Worm (Caenorhabditis elegans): ENCODE data around the gene srr-9.

Gene srr-9

DNA sequence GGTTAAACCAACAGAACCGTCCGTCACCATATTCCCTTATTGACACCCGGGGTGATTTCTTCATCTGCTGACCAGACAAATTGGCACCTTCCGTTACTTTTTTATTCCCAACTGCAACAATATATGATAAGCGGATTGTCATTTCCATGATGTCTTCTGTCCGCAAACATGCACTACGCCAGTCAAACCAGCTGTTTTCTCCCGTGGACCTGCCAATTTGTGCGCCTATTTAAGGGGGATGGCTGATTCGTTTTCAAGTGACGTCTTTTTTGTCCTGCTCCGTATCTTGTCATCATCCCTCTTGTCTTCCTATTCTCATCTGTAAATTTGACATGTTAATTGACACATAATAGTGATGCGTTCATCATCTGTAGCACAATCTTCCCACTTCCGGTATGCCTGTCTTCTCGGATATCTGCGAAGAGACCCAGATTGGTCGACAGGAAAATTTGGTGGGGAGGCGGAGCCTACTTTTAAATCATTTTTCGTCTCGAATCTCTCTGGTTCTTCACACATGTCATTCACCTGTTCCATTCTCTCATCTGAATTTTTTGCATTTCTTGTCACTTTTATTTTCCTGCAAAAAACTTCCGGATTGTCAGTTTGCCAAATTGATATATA, 10.3 kb downstream of the srr-9 start:
- TF ChIP-seq W03F9.2 (tag; optimal IDR thresholded peaks at IDR 0.05): no peak
- no peak for TF ChIP-seq him-1 (tag; optimal IDR thresholded peaks at IDR 0.05)
- TF ChIP-seq dao-5 (tag; optimal IDR thresholded peaks at IDR 0.05): no peak

DNA sequence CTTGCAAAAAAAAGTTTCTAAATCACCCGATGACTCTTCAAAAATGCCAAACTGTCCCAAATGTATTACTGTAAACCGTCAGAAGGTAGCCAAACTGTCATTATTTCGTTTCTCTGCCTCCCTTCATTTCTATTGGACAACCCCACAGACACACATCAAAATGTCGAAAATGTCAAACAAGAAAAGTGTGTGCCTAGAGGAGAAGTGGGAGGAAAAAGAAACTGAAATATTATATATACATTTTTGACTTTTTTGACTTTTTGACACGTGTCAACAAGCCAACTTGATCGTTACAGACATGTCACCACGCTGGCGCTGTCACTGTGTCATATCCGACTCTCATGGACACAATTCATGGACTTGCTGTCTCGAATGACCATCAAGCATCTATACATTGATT, 11.9 kb downstream of the srr-9 start:
- TF ChIP-seq W03F9.2 (tag; optimal IDR thresholded peaks at IDR 0.05) (no peak), him-1 (tag; optimal IDR thresholded peaks at IDR 0.05) (no peak), dao-5 (tag; optimal IDR thresholded peaks at IDR 0.05) (no peak)

DNA sequence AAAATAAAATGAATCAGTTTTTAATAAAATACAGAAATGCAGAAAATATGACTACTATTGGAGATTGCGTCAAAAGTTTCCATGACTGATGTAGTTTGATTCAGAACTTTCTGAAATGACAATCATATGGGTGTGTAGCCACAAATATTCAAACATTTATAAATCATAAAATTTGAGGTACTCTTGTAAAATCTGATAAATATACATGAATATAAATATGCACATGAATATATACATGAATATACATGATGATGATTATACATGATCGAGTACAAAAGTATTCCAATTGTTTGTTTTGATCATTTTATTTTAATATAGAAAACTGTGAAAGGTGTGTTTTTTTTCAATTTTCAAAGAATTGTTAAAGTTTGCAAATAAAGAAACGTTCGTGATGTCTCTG, 16.7 kb downstream of the srr-9 start, which contains the start of gene T05B11.4:
Gene T05B11.4 (minus strand): TSS at position 101 of the 400 bp plus-strand sequence.
- no peak for TF ChIP-seq him-1 (tag; optimal IDR thresholded peaks at IDR 0.05)
- no peak for TF ChIP-seq dao-5 (tag; optimal IDR thresholded peaks at IDR 0.05)
- TF ChIP-seq W03F9.2 (tag; optimal IDR thresholded peaks at IDR 0.05): no peak

DNA sequence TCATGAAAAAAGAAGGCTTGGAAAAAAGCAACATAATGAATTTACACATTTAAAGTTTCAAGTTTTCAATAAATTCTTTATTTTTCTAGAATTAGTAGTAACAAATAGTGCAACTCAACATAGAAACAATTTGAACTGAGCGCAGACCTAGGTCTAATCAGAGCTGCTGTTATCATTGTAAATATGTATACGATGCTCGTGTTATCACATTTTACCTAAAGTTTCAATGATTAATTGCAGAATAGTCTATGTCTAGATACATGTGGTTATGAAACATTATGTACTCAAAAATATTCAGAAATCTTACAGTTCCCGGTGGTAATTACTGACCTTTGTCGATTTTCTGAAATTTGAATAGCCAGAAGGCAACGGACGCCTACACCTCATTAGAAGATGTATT, 18.2 kb downstream of the srr-9 start:
- TF ChIP-seq dao-5 (tag; optimal IDR thresholded peaks at IDR 0.05) (no peak), W03F9.2 (tag; optimal IDR thresholded peaks at IDR 0.05) (no peak), him-1 (tag; optimal IDR thresholded peaks at IDR 0.05) (no peak)

DNA sequence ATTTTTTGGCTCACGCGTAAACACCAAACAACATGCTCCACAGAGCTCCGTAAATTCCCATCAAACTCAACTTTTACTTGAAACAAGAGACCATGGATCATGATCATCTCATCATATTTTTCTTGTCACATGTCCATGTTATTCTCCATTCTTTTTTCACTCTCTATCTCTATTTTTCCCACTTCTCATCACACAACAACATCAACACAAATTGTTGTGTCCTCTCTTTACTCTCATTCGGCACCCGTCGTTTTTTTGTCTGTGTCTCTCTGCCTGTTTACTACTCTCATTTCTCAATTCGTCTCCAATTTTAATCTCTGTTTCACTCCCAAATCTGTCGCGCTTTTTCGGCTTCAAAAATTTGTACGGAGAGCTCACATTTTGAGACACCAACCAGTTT, 21.5 kb downstream of the srr-9 start:
- TF ChIP-seq W03F9.2 (tag; optimal IDR thresholded peaks at IDR 0.05): no peak
- TF ChIP-seq him-1 (tag; optimal IDR thresholded peaks at IDR 0.05): no peak
- TF ChIP-seq dao-5 (tag; optimal IDR thresholded peaks at IDR 0.05): no peak

DNA sequence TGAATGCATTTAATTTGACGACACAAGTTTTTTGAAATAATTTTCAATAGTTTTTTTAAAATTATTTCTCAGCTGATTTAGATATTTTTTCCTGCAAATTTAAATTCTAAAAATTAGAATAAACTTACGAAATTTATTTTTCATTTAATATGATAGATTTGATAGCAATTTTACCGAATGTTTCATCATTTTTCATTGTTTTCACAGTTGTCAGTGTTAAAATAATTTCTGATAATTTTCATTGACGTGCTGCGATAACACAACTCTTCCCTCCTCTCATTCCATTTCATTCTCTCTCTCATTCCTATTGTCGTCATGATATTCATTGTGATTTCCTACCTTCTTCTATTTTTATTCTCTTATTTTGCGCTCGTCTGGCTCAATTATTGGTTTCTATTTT, 22.4 kb downstream of the srr-9 start, which contains the start of gene hint-3:
Gene hint-3 (plus strand): TSS at position 301 of the 400 bp plus-strand sequence.
- no peak for TF ChIP-seq him-1 (tag; optimal IDR thresholded peaks at IDR 0.05)
- TF ChIP-seq W03F9.2 (tag; optimal IDR thresholded peaks at IDR 0.05): no peak
- no peak for TF ChIP-seq dao-5 (tag; optimal IDR thresholded peaks at IDR 0.05)

DNA sequence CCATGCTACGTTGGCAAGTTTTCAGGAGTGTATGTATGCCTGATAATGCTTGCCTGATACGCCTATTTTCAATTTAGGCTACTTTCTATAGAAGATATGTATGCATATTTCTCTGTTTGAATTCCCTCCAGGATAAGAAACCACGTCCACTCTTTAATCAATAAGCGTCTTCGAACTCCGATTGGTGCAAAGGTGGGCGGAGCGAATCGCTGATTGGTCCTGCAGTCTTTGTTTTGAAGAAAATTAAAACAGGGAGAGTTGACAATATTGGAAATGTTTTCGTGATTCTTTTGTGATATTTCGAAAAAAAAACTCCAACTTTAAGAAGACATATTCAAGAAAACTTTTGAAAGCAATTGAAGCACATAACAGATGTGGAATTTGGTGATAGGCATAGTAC, 24.1 kb downstream of the srr-9 start:
- TF ChIP-seq dao-5 (tag; optimal IDR thresholded peaks at IDR 0.05) (no peak), W03F9.2 (tag; optimal IDR thresholded peaks at IDR 0.05) (no peak), him-1 (tag; optimal IDR thresholded peaks at IDR 0.05) (no peak)

DNA sequence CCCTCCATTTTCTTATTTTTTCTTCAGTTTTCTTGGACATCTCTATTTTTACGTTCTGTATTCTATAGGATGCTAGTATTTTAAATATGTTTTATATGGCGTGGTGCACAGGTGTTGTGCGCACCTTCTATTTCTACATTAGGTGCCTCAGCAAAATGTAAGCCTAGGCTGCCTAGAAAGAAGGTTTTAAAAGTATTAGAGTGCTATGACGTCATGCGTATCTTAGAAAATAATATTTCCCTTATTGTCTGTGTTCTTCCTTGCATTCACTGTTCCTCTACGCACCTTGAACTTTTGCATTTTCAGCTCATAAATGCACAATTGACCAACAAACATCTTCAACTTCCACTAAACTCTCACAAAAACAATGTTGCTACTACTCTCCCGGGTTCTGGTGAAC, 33.2 kb downstream of the srr-9 start, which contains the start of gene frpr-3:
Gene frpr-3 (plus strand): TSS at position 301 of the 400 bp plus-strand sequence.
- TF ChIP-seq W03F9.2 (tag; optimal IDR thresholded peaks at IDR 0.05): no peak
- TF ChIP-seq dao-5 (tag; optimal IDR thresholded peaks at IDR 0.05): no peak
- TF ChIP-seq him-1 (tag; optimal IDR thresholded peaks at IDR 0.05): no peak

DNA sequence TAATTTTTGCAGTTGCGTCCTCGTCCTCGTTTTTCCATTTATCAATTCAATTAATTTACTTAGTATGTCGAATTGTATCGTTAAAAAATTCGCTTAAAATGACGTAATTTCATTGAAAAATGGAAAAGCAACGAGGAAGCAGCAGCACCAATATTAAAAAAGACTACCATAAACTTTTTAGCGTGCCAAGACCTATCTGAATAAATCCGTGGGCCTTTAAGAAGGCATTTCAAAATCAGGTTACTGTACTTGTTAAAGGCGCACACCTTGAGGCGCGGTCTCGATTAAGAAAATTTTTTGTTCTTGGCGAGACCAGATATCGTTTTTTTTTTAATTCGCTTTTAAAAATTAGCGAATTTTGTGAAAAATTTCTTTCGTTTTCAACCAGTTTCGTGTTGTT, 35.8 kb downstream of the srr-9 start:
- TF ChIP-seq dao-5 (tag; optimal IDR thresholded peaks at IDR 0.05): no peak
- TF ChIP-seq W03F9.2 (tag; optimal IDR thresholded peaks at IDR 0.05): no peak
- no peak for TF ChIP-seq him-1 (tag; optimal IDR thresholded peaks at IDR 0.05)

DNA sequence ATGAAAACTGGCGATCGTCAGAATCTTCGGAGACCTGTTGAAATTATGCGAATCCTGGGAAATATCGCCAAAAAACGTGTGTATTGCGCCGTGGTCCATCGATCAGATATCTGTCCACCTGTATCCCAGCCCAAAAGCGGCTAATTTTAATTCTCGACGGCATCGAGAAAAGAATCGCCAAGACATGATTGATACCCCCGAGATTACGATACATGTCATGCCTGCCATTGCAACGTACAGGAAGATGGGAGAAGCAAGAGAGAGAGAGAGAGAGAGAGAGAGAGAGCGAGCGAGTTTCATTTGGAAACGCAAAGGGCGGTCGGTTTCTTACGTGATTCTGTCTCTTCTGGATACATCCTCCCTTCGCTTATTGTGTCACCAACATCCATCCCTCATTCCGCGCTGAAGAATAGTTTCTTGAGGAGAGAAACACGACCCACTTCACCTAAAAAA, 36.4 kb downstream of the srr-9 start, which contains the start of gene grl-10:
Gene grl-10 (plus strand): TSS at position 403 of the 453 bp plus-strand sequence.
- no peak for TF ChIP-seq dao-5 (tag; optimal IDR thresholded peaks at IDR 0.05)
- no peak for TF ChIP-seq him-1 (tag; optimal IDR thresholded peaks at IDR 0.05)
- no peak for TF ChIP-seq W03F9.2 (tag; optimal IDR thresholded peaks at IDR 0.05)

DNA sequence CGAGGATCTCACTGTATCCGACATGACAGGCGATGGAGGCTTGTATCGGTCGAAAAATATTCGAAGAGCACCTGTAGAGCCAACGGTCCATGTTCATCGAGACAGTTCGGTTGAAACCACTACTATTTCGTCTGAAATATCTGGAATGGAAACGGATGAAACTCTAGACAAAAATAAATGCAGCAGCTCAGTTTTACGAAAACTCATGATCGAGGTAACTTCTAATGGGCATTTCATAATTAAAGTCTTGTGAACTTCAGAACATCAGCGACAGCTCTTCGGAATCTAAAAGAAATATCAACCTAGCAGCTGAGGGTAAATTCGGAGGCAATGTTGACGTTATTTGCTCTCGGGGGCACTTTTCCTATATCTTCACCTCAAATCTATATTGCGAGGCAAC, 37.4 kb downstream of the srr-9 start:
- TF ChIP-seq W03F9.2 (tag; optimal IDR thresholded peaks at IDR 0.05) (no peak), dao-5 (tag; optimal IDR thresholded peaks at IDR 0.05) (no peak), him-1 (tag; optimal IDR thresholded peaks at IDR 0.05) (no peak)

DNA sequence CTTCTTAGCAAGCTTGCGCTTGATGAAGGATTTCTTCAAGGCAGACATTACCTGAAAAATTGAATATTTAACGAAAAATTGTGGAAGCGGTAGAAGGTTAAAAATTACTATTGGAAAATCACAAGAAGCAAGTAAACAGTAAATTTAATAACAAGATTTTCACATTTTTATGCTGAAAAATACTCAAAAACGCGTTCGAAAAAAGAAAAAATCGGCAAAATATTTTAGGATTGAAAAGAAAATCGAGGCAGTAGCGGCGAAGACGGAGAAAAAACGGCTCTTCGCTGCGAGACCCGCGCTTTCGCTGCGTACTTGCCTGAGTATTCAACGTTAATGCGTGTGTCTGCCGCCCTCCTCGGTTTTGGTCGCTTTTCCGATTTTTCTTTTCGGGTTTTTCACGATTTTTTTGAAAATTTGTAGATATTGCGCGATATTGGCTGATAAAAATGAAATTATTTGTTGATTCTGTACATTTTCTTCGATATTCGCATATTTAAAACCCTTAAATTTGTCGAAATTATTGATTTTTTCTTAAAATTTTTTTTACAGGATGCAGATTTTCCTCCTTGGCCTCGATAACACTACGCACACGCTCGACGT, 38.3 kb downstream of the srr-9 start, which contains the start of the genes rpl-39 and rps-30:
Gene rpl-39 (minus strand): TSS at position 51 of the 600 bp plus-strand sequence.
Gene rps-30 (plus strand): TSS at position 550 of the 600 bp plus-strand sequence.
- TF ChIP-seq W03F9.2 (tag; optimal IDR thresholded peaks at IDR 0.05) (peak; percentile 78), him-1 (tag; optimal IDR thresholded peaks at IDR 0.05) (no peak)

DNA sequence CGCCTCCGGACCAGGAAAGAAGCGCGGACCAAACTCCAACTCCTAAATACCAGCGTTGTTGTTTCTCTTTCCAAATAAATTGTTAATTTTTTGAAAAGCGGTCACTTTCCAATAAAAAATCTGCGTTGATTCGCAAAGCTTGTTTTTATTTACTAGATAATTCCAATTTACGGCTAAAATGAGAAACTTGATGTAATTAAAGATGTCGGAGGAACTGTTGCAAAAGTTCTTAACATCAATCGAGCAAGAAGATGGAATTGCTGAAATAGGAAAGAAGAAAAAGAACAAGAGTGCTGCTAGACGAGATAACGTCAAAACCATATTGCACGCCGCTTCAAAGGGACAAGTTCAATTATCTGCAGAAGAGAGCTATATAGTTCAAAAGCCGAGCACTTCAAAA, 39.3 kb downstream of the srr-9 start, which contains the start of gene C26F1.3:
Gene C26F1.3 (plus strand): TSS at position 203 of the 400 bp plus-strand sequence.
- no peak for TF ChIP-seq dao-5 (tag; optimal IDR thresholded peaks at IDR 0.05)
- no peak for TF ChIP-seq him-1 (tag; optimal IDR thresholded peaks at IDR 0.05)
- TF ChIP-seq W03F9.2 (tag; optimal IDR thresholded peaks at IDR 0.05): no peak

DNA sequence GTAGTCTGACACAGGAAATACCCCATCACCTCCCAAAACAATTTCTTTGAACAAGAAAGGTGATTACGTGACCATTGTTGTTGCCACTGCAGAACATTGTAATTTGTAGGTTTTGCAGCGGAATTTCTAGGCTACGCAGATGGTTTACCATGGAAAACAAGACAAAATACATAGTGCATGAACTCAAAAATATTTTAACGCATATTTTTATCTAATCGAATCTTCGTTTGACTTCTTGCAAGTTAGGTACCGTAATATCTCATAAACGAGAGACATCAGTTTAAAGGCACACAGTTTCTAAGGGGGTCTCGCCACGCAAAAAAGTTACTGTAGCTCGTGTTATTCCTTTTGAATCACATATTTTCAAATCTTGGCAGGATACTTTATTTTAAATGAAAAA, 41.2 kb downstream of the srr-9 start:
- TF ChIP-seq him-1 (tag; optimal IDR thresholded peaks at IDR 0.05) (no peak), dao-5 (tag; optimal IDR thresholded peaks at IDR 0.05) (no peak), W03F9.2 (tag; optimal IDR thresholded peaks at IDR 0.05) (no peak)

Data from whole organism, L4/young adult.